Worm (Caenorhabditis elegans): Measurements from ENCODE around the gene F46C8.3.

ce11 chrX:7562625-7563024 is 37.3 kb downstream of the F46C8.3 start, which contains the start of gene sto-1:
- TF ChIP-seq klf-2 (GFP tag; conservative IDR thresholded peaks at IDR 0.05) (no peak), cog-1 (tag; optimal IDR thresholded peaks at IDR 0.05) (no peak), T22C8.4 (GFP tag; IDR thresholded peaks at IDR 0.05) (no peak), ztf-29 (GFP tag; IDR thresholded peaks at IDR 0.05) (no peak), flt-1 (GFP tag; IDR thresholded peaks at IDR 0.05) (no peak)

All from whole organism, midembryonic.